Worm (Caenorhabditis elegans) whole organism, late embryonic: ENCODE data around the gene D1044.6.

Source experiments
- C08G9.2 ChIP-seq: sonication (generic microtip); optimal IDR thresholded peaks from 2 replicates; lab custom pipeline; 2016; ENCODE audit warnings: mild to moderate bottlenecking, missing genetic modification characterization, moderate library complexity, missing compliant biosample characterization
- F13H6.1 ChIP-seq: sonication (generic microtip); optimal IDR thresholded peaks from 2 replicates; lab custom pipeline; 2016; ENCODE audit warnings: missing genetic modification characterization, missing compliant biosample characterization
- K02D7.2 ChIP-seq: sonication (generic microtip); optimal IDR thresholded peaks from 2 replicates; lab custom pipeline; 2017; ENCODE audit warnings: mild to moderate bottlenecking, missing genetic modification characterization, missing compliant biosample characterization
- K09A11.1 ChIP-seq: sonication (generic microtip); optimal IDR thresholded peaks from 2 replicates; lab custom pipeline; 2017; ENCODE audit warnings: antibody characterized with exemption, mild to moderate bottlenecking, missing genetic modification characterization, missing compliant biosample characterization; ENCODE audit not compliant: insufficient read depth
- Y22D7AL.16 ChIP-seq: sonication (generic microtip); optimal IDR thresholded peaks from 2 replicates; lab custom pipeline; 2016; ENCODE audit warnings: missing genetic modification characterization, missing compliant biosample characterization
- ama-1 ChIP-seq: fragments of 150-350 bp; optimal IDR thresholded peaks from 2 replicates; lab custom pipeline; 2014
- ceh-18 ChIP-seq: sonication (generic microtip); optimal IDR thresholded peaks from 2 replicates; lab custom pipeline; 2016; ENCODE audit warnings: missing genetic modification characterization, missing compliant biosample characterization
- ceh-22 ChIP-seq: sonication (generic microtip); optimal IDR thresholded peaks from 2 replicates; lab custom pipeline; 2017; ENCODE audit warnings: missing biosample characterization, missing genetic modification characterization
- ceh-30 ChIP-seq: fragments of 150-350 bp; optimal IDR thresholded peaks from 2 replicates; lab custom pipeline; 2014; ENCODE audit warnings: missing biosample characterization, missing genetic modification characterization
- ceh-31 ChIP-seq: sonication (generic microtip); optimal IDR thresholded peaks from 2 replicates; lab custom pipeline; 2016; ENCODE audit warnings: missing genetic modification characterization, missing compliant biosample characterization
- ceh-45 ChIP-seq: fragments of 200-800 bp; sonication (Bioruptor generic); IDR thresholded peaks from 2 replicates; pipeline ENCODE4 v1.3.6; 2022; ENCODE audit warnings: missing genetic modification reagents, missing genetic modification characterization, missing compliant biosample characterization
- ceh-48 ChIP-seq: sonication (generic microtip); optimal IDR thresholded peaks from 2 replicates; lab custom pipeline; 2016; ENCODE audit warnings: missing genetic modification characterization, inconsistent platforms, missing compliant biosample characterization
- che-1 ChIP-seq: sonication (generic microtip); optimal IDR thresholded peaks from 2 replicates; lab custom pipeline; 2016; ENCODE audit warnings: mild to moderate bottlenecking, missing genetic modification characterization, missing compliant biosample characterization
- dve-1 ChIP-seq: sonication (generic microtip); optimal IDR thresholded peaks from 2 replicates; lab custom pipeline; 2017; ENCODE audit warnings: antibody characterized with exemption, mild to moderate bottlenecking, missing genetic modification characterization, missing compliant biosample characterization
- ets-4 ChIP-seq: sonication (generic microtip); optimal IDR thresholded peaks from 2 replicates; lab custom pipeline; 2016; ENCODE audit warnings: missing genetic modification characterization, missing compliant biosample characterization
- eyg-1 ChIP-seq: sonication (generic microtip); optimal IDR thresholded peaks from 2 replicates; lab custom pipeline; 2016; ENCODE audit warnings: missing genotype, missing genetic modification characterization, missing compliant biosample characterization
- fax-1 ChIP-seq: sonication (generic microtip); optimal IDR thresholded peaks from 2 replicates; lab custom pipeline; 2016; ENCODE audit warnings: missing genotype, missing genetic modification characterization, missing compliant biosample characterization
- fkh-10 ChIP-seq: fragments of 150-350 bp; optimal IDR thresholded peaks from 2 replicates; lab custom pipeline; 2014; ENCODE audit warnings: missing biosample characterization, missing genetic modification reagents, missing genetic modification characterization
- fkh-6 ChIP-seq: sonication (generic microtip); optimal IDR thresholded peaks from 2 replicates; lab custom pipeline; 2016; ENCODE audit warnings: missing genetic modification characterization, missing compliant biosample characterization
- hlh-13 ChIP-seq: fragments of 200-800 bp; sonication (Bioruptor generic); optimal IDR thresholded peaks from 2 replicates; lab custom pipeline; 2018; ENCODE audit warnings: mild to moderate bottlenecking, missing genetic modification characterization, missing compliant biosample characterization
- hlh-15 ChIP-seq: sonication (generic microtip); optimal IDR thresholded peaks from 2 replicates; lab custom pipeline; 2016; ENCODE audit warnings: missing genetic modification characterization, missing compliant biosample characterization
- hlh-6 ChIP-seq: sonication (generic microtip); optimal IDR thresholded peaks from 2 replicates; lab custom pipeline; 2016; ENCODE audit warnings: missing genotype, missing genetic modification characterization, missing compliant biosample characterization
- lim-6 ChIP-seq: sonication (generic microtip); optimal IDR thresholded peaks from 2 replicates; lab custom pipeline; 2016; ENCODE audit warnings: missing genetic modification characterization, missing compliant biosample characterization
- lin-11 ChIP-seq: fragments of 200-800 bp; sonication (Bioruptor generic); optimal IDR thresholded peaks from 2 replicates; lab custom pipeline; 2018; ENCODE audit warnings: mild to moderate bottlenecking, missing genetic modification characterization, missing compliant biosample characterization
- nfya-1 ChIP-seq: sonication (generic microtip); optimal IDR thresholded peaks from 2 replicates; lab custom pipeline; 2017; ENCODE audit warnings: missing genetic modification characterization, mild to moderate bottlenecking, missing compliant biosample characterization, antibody characterized with exemption, moderate library complexity
- nhr-11 ChIP-seq: fragments of 150-350 bp; optimal IDR thresholded peaks from 2 replicates; lab custom pipeline; 2014; ENCODE audit warnings: missing biosample characterization, missing genetic modification characterization
- nhr-232 ChIP-seq: sonication (generic microtip); optimal IDR thresholded peaks from 2 replicates; lab custom pipeline; 2016; ENCODE audit warnings: missing genetic modification characterization, missing compliant biosample characterization
- npax-4 ChIP-seq: sonication (generic microtip); optimal IDR thresholded peaks from 2 replicates; lab custom pipeline; 2016; ENCODE audit warnings: missing genetic modification characterization, missing compliant biosample characterization
- pag-3 ChIP-seq: sonication (generic microtip); optimal IDR thresholded peaks from 2 replicates; lab custom pipeline; 2016; ENCODE audit warnings: missing compliant biosample characterization, missing genetic modification characterization, borderline replicate concordance
- pat-9 ChIP-seq: fragments of 200-800 bp; sonication (Bioruptor generic); optimal IDR thresholded peaks from 2 replicates; lab custom pipeline; 2018; ENCODE audit warnings: mild to moderate bottlenecking, missing genetic modification characterization, moderate library complexity, missing compliant biosample characterization
- pax-1 ChIP-seq: fragments of 150-350 bp; optimal IDR thresholded peaks from 2 replicates; lab custom pipeline; 2014; ENCODE audit warnings: missing biosample characterization, missing genetic modification characterization
- pha-4 ChIP-seq: fragments of 150-350 bp; optimal IDR thresholded peaks from 2 replicates; lab custom pipeline; 2018; ENCODE audit warnings: missing biosample characterization, missing genetic modification reagents, missing genetic modification characterization
- pqm-1 ChIP-seq: sonication (generic microtip); optimal IDR thresholded peaks from 2 replicates; lab custom pipeline; 2016; ENCODE audit warnings: missing genetic modification characterization, missing compliant biosample characterization
- pros-1 ChIP-seq: fragments of 150-350 bp; optimal IDR thresholded peaks from 2 replicates; lab custom pipeline; 2014; ENCODE audit warnings: missing biosample characterization, missing genetic modification reagents, missing genetic modification characterization
- ref-2 ChIP-seq: sonication (generic microtip); optimal IDR thresholded peaks from 2 replicates; lab custom pipeline; 2016; ENCODE audit warnings: missing genetic modification characterization, missing compliant biosample characterization
- rnt-1 ChIP-seq: sonication (generic microtip); optimal IDR thresholded peaks from 2 replicates; lab custom pipeline; 2016; ENCODE audit warnings: missing genetic modification characterization, missing compliant biosample characterization
- sdc-2 ChIP-seq: sonication (generic microtip); optimal IDR thresholded peaks from 2 replicates; lab custom pipeline; 2016; ENCODE audit warnings: missing genotype, missing genetic modification characterization, missing compliant biosample characterization
- sox-2 ChIP-seq: fragments of 200-800 bp; sonication (Bioruptor generic); IDR thresholded peaks from 2 replicates; pipeline ENCODE4 v1.3.6; 2022; ENCODE audit warnings: missing genetic modification reagents, missing genetic modification characterization, missing compliant biosample characterization
- sox-4 ChIP-seq: sonication (generic microtip); optimal IDR thresholded peaks from 2 replicates; lab custom pipeline; 2017; ENCODE audit warnings: mild to moderate bottlenecking, missing genetic modification characterization, inconsistent platforms, missing compliant biosample characterization
- syd-9 ChIP-seq: sonication (generic microtip); optimal IDR thresholded peaks from 2 replicates; lab custom pipeline; 2016; ENCODE audit warnings: mild to moderate bottlenecking, missing genetic modification characterization, moderate library complexity, missing compliant biosample characterization
- tbx-2 ChIP-seq: sonication (generic microtip); optimal IDR thresholded peaks from 2 replicates; lab custom pipeline; 2016; ENCODE audit warnings: missing genetic modification characterization, missing compliant biosample characterization
- tbx-7 ChIP-seq: sonication (generic microtip); optimal IDR thresholded peaks from 2 replicates; lab custom pipeline; 2016; ENCODE audit warnings: missing genotype, missing genetic modification characterization, missing compliant biosample characterization
- unc-42 ChIP-seq: sonication (generic microtip); optimal IDR thresholded peaks from 2 replicates; lab custom pipeline; 2016; ENCODE audit warnings: missing genotype, missing genetic modification characterization, missing compliant biosample characterization
- unc-55 ChIP-seq: sonication (generic microtip); optimal IDR thresholded peaks from 2 replicates; lab custom pipeline; 2017; ENCODE audit warnings: missing biosample characterization, missing genetic modification reagents, missing genetic modification characterization
- unc-86 ChIP-seq: sonication (generic microtip); optimal IDR thresholded peaks from 2 replicates; lab custom pipeline; 2016; ENCODE audit warnings: missing genetic modification characterization, missing compliant biosample characterization
- zip-5 ChIP-seq: sonication (generic microtip); optimal IDR thresholded peaks from 2 replicates; lab custom pipeline; 2016; ENCODE audit warnings: missing genetic modification characterization, missing compliant biosample characterization
- ztf-16 ChIP-seq: sonication (generic microtip); optimal IDR thresholded peaks from 2 replicates; lab custom pipeline; 2017; ENCODE audit warnings: missing genetic modification characterization, missing compliant biosample characterization

Gene D1044.6

ce11 chrIII:5568265-5568664 lies 25.3 kb upstream of the D1044.6 start:
- TF ChIP-seq tbx-2 (tag; lab: Kevin White, UChicago) (no peak), npax-4 (tag; lab: Kevin White, UChicago) (no peak), fax-1 (tag; lab: Kevin White, UChicago) (no peak), ceh-18 (tag; lab: Kevin White, UChicago) (no peak), sox-2 (no peak), unc-55 (no peak), syd-9 (tag; lab: Kevin White, UChicago) (no peak), K02D7.2 (tag; lab: Kevin White, UChicago) (no peak)

ce11 chrIII:5566496-5566895 lies 23.5 kb upstream of the D1044.6 start:
- TF ChIP-seq nfya-1 (no peak), ceh-30 (tag; lab: Kevin White, UChicago) (no peak), Y22D7AL.16 (no peak), pqm-1 (no peak), ceh-31 (tag; lab: Kevin White, UChicago) (no peak), sox-4 (tag; lab: Kevin White, UChicago) (no peak), ceh-22 (tag; lab: Kevin White, UChicago) (no peak), zip-5 (tag; lab: Kevin White, UChicago) (no peak), ztf-16 (no peak), hlh-15 (tag; lab: Kevin White, UChicago) (no peak), hlh-13 (no peak), pag-3 (tag; lab: Kevin White, UChicago) (no peak), sox-2 (no peak), ama-1 (lab: Kevin White, UChicago) (no peak), fax-1 (tag; lab: Kevin White, UChicago) (no peak), pros-1 (tag; lab: Kevin White, UChicago) (no peak), ref-2 (tag; lab: Kevin White, UChicago) (no peak), unc-42 (no peak)

ce11 chrIII:5565699-5566098 lies 22.7 kb upstream of the D1044.6 start:
- no peak for TF ChIP-seq ceh-45
- TF ChIP-seq zip-5 (tag; lab: Kevin White, UChicago) = no peak
- no peak for TF ChIP-seq nhr-11
- no peak for TF ChIP-seq Y22D7AL.16
- peak; percentile 8 for TF ChIP-seq unc-55
- TF ChIP-seq sdc-2 (tag; lab: Kevin White, UChicago) = no peak
- no peak for TF ChIP-seq ceh-22 (tag; lab: Kevin White, UChicago)
- no peak for TF ChIP-seq hlh-6 (tag; lab: Kevin White, UChicago)

ce11 chrIII:5564799-5565198 lies 21.8 kb upstream of the D1044.6 start, which contains the start of gene mlc-3:
Gene mlc-3, plus strand, starts transcription at chrIII:5565025.
- TF ChIP-seq hlh-15 (tag; lab: Kevin White, UChicago) (no peak), ceh-18 (tag; lab: Kevin White, UChicago) (peak; percentile 73), lin-11 (tag; lab: Kevin White, UChicago) (no peak), nhr-11 (no peak), rnt-1 (no peak), C08G9.2 (tag; lab: Kevin White, UChicago) (no peak), pag-3 (tag; lab: Kevin White, UChicago) (no peak), tbx-2 (tag; lab: Kevin White, UChicago) (peak; percentile 32), fkh-6 (tag; lab: Kevin White, UChicago) (no peak), dve-1 (no peak), F13H6.1 (no peak), fkh-10 (no peak), pax-1 (tag; lab: Kevin White, UChicago) (no peak), pat-9 (tag; lab: Kevin White, UChicago) (peak; percentile 47), unc-55 (no peak), ceh-48 (tag; lab: Kevin White, UChicago) (no peak), che-1 (tag; lab: Kevin White, UChicago) (no peak), ama-1 (lab: Kevin White, UChicago) (no peak), ets-4 (tag; lab: Kevin White, UChicago) (peak; percentile 68), sox-4 (tag; lab: Kevin White, UChicago) (no peak), eyg-1 (peak; percentile 14), nhr-232 (tag; lab: Kevin White, UChicago) (no peak), unc-86 (tag; lab: Kevin White, UChicago) (no peak), unc-42 (no peak), syd-9 (tag; lab: Kevin White, UChicago) (no peak), K09A11.1 (no peak), zip-5 (tag; lab: Kevin White, UChicago) (no peak), ceh-45 (no peak), hlh-6 (tag; lab: Kevin White, UChicago) (no peak), tbx-7 (tag; lab: Kevin White, UChicago) (no peak), nfya-1 (peak; percentile 13), pha-4 (tag; lab: Kevin White, UChicago) (no peak), lim-6 (tag; lab: Kevin White, UChicago) (no peak)
